Worm (Caenorhabditis elegans): ENCODE measurements around the gene K09H11.6.

- no peak for TF ChIP-seq nhr-120 (GFP tag; IDR thresholded peaks at IDR 0.05)
- TF ChIP-seq sdz-38 (tag; optimal IDR thresholded peaks at IDR 0.05), result no peak
- TF ChIP-seq efl-1 (GFP tag; optimal IDR thresholded peaks at IDR 0.05), result no peak
- no peak for TF ChIP-seq nfya-1 (tag; optimal IDR thresholded peaks at IDR 0.05; ENCODE audit: borderline replicate concordance, insufficient read depth)
- no peak for TF ChIP-seq sea-2 (GFP tag; IDR thresholded peaks at IDR 0.05)
- peak; percentile 8 for TF ChIP-seq ZK185.1 (tag; optimal IDR thresholded peaks at IDR 0.05; ENCODE audit: poor library complexity, severe bottlenecking)
- no peak; the same call in 1 of the 2 replicates for TF ChIP-seq K11D2.4 (GFP tag; IDR thresholded peaks at IDR 0.05)
- peak; percentile 40 for TF ChIP-seq somi-1 (GFP tag; optimal IDR thresholded peaks at IDR 0.05)
- TF ChIP-seq ets-4 (GFP tag; optimal IDR thresholded peaks at IDR 0.05), result peak; percentile 28
- 0 out of 2 replicates have a peak, but pooled peaks have one; percentile 39 for TF ChIP-seq Y56A3A.18 (GFP tag; IDR thresholded peaks at IDR 0.05)
- no peak for TF ChIP-seq unc-62 (GFP tag; optimal IDR thresholded peaks at IDR 0.05)
- no peak for TF ChIP-seq cebp-1 (GFP tag; IDR thresholded peaks at IDR 0.05)
- TF ChIP-seq cebp-1 (tag; optimal IDR thresholded peaks at IDR 0.05), result no peak
- TF ChIP-seq pha-4 (tag; optimal IDR thresholded peaks at IDR 0.05), result no peak
- no peak for TF ChIP-seq madf-6 (GFP tag; IDR thresholded peaks at IDR 0.05)
Observed at ce11 chrV:5763787-5764186, 27.8 kb upstream of the K09H11.6 start, which contains the start of gene pgph-3.
